Fruit fly (Drosophila melanogaster): ENCODE measurements around the gene CDase.

CDase gene

dm6 chr3R:30416765-30417274 lies 42.5 kb upstream of the CDase start:
- TF ChIP-seq CG1621 (tag; optimal IDR thresholded peaks at IDR 0.05): no peak
- no peak for TF ChIP-seq Blimp-1 (GFP tag; optimal IDR thresholded peaks at IDR 0.05)
- TF ChIP-seq Eip75B (GFP tag; optimal IDR thresholded peaks at IDR 0.05): no peak
- no peak for TF ChIP-seq CG7368 (GFP tag; optimal IDR thresholded peaks at IDR 0.05)
- no peak for TF ChIP-seq CG3032 (tag; optimal IDR thresholded peaks at IDR 0.05)
- no peak for TF ChIP-seq CG10631 (GFP tag; optimal IDR thresholded peaks at IDR 0.05)
- TF ChIP-seq fkh (GFP tag; optimal IDR thresholded peaks at IDR 0.05): no peak
- no peak for TF ChIP-seq Sox15 (GFP tag; optimal IDR thresholded peaks at IDR 0.05)
- no peak for TF ChIP-seq CG11294 (GFP tag; IDR thresholded peaks at IDR 0.05)
- TF ChIP-seq Hr39 (GFP tag; optimal IDR thresholded peaks at IDR 0.05): no peak
- TF ChIP-seq Ets96B (tag; optimal IDR thresholded peaks at IDR 0.05): no peak
- no peak for TF ChIP-seq CG15336 (GFP tag; IDR thresholded peaks at IDR 0.05)
- TF ChIP-seq Hr4 (GFP tag; optimal IDR thresholded peaks at IDR 0.05): no peak
- TF ChIP-seq acj6 (GFP tag; optimal IDR thresholded peaks at IDR 0.05): no peak
- no peak for TF ChIP-seq dsx (GFP tag; optimal IDR thresholded peaks at IDR 0.05; ENCODE audit: poor library complexity, severe bottlenecking)
- no peak for TF ChIP-seq CG32006 (GFP tag; optimal IDR thresholded peaks at IDR 0.05)
- no peak for TF ChIP-seq Sox14 (GFP tag; optimal IDR thresholded peaks at IDR 0.05)
- TF ChIP-seq Sox102F (GFP tag; optimal IDR thresholded peaks at IDR 0.05): no peak
- no peak for TF ChIP-seq vri (GFP tag; optimal IDR thresholded peaks at IDR 0.05)
- no peak for TF ChIP-seq dac (GFP tag; optimal IDR thresholded peaks at IDR 0.05)

dm6 chr3R:30419216-30419615 lies 40.1 kb upstream of the CDase start:
- TF ChIP-seq CG1621 (tag; optimal IDR thresholded peaks at IDR 0.05): no peak
- peak; percentile 83 for TF ChIP-seq svp (GFP tag)

dm6 chr3R:30422871-30423270 lies 36.5 kb upstream of the CDase start, which contains the start of the genes CG2217 and CG42740:
Gene CG2217, minus strand, starts transcription at chr3R:30422971.
Gene CG42740, minus strand, starts transcription at chr3R:30422971.
- TF ChIP-seq Sox14 (GFP tag; optimal IDR thresholded peaks at IDR 0.05) (no peak), CG11294 (GFP tag; IDR thresholded peaks at IDR 0.05) (no peak), CG8119 (GFP tag; IDR thresholded peaks at IDR 0.05) (no peak), vri (GFP tag; optimal IDR thresholded peaks at IDR 0.05) (no peak), CG4318 (GFP tag; optimal IDR thresholded peaks at IDR 0.05) (no peak), OdsH (GFP tag; optimal IDR thresholded peaks at IDR 0.05) (no peak), CG6792 (GFP tag; optimal IDR thresholded peaks at IDR 0.05) (no peak), CG7368 (GFP tag; optimal IDR thresholded peaks at IDR 0.05) (no peak), svp (GFP tag) (no peak), Eip78C (GFP tag) (no peak), salr (GFP tag; optimal IDR thresholded peaks at IDR 0.05) (no peak), CG34406 (GFP tag; optimal IDR thresholded peaks at IDR 0.05) (no peak), Met (GFP tag; optimal IDR thresholded peaks at IDR 0.05) (no peak), CG8319 (GFP tag; optimal IDR thresholded peaks at IDR 0.05) (no peak), dac (GFP tag; optimal IDR thresholded peaks at IDR 0.05) (no peak), Blimp-1 (GFP tag; optimal IDR thresholded peaks at IDR 0.05) (no peak)

- TF ChIP-seq fd85E (GFP tag; optimal IDR thresholded peaks at IDR 0.05) (no peak), Eip78C (GFP tag) (peak; percentile 60), esn (GFP tag; optimal IDR thresholded peaks at IDR 0.05) (peak; percentile 7), CG6792 (GFP tag; optimal IDR thresholded peaks at IDR 0.05) (no peak), lz (GFP tag; optimal IDR thresholded peaks at IDR 0.05) (peak; percentile 2), CG8319 (GFP tag; optimal IDR thresholded peaks at IDR 0.05) (no peak), Sox102F (GFP tag; optimal IDR thresholded peaks at IDR 0.05) (no peak), pdm3 (GFP tag; optimal IDR thresholded peaks at IDR 0.05) (no peak), topi (GFP tag; optimal IDR thresholded peaks at IDR 0.05) (peak; percentile 9), CG6163 (GFP tag; IDR thresholded peaks at IDR 0.05) (0 out of 3 replicates have a peak, but pooled peaks have one; percentile 17)
Measured at dm6 chr3R:30423695-30424094, 35.6 kb upstream of the CDase start, which contains the start of the genes CG15535 and mRpS18C. Gene CG15535, minus strand, starts transcription at chr3R:30423929. Gene mRpS18C, plus strand, starts transcription at chr3R:30423974.

All from whole organism, prepupa.